Fruit fly (Drosophila melanogaster) whole organism, embryonic: ENCODE measurements around the gene Taf2.

ENCODE experiments used
- CG10147 ChIP-seq: fragments of 200-800 bp; sonication (Bioruptor generic); optimal IDR thresholded peaks from 2 replicates; lab custom pipeline; 2019; ENCODE audit warnings: missing biosample characterization, mild to moderate bottlenecking, missing genetic modification characterization, moderate library complexity
- CG10267 ChIP-seq: fragments of 200-800 bp; sonication (Bioruptor generic); optimal IDR thresholded peaks from 2 replicates; lab custom pipeline; 2018; ENCODE audit warnings: missing biosample characterization, mild to moderate bottlenecking, missing genetic modification characterization, moderate library complexity
- CG10654 ChIP-seq: fragments of 200-800 bp; sonication (Bioruptor generic); optimal IDR thresholded peaks from 2 replicates; lab custom pipeline; 2016; ENCODE audit warnings: missing biosample characterization, missing genetic modification characterization
- CG11695 ChIP-seq: fragments of 200-800 bp; sonication (Bioruptor generic); IDR thresholded peaks from 3 replicates; pipeline ENCODE4 v1.3.6; 2022; ENCODE audit warnings: missing biosample characterization, missing genetic modification characterization
- CG1233 ChIP-seq: fragments of 200-800 bp; sonication (Bioruptor generic); optimal IDR thresholded peaks from 4 replicates; lab custom pipeline; 2018; ENCODE audit warnings: missing biosample characterization, mild to moderate bottlenecking, missing genetic modification characterization
- CG13287 ChIP-seq: fragments of 200-800 bp; sonication (Bioruptor generic); IDR thresholded peaks from 2 replicates; pipeline ENCODE4 v1.3.6; 2022; ENCODE audit warnings: missing biosample characterization, missing genetic modification characterization; ENCODE audit not compliant: partially characterized antibody
- CG13296 ChIP-seq: fragments of 200-800 bp; sonication (Bioruptor generic); optimal IDR thresholded peaks from 3 replicates; lab custom pipeline; 2018; ENCODE audit warnings: missing biosample characterization, mild to moderate bottlenecking, missing genetic modification characterization
- CG15696 ChIP-seq: fragments of 200-800 bp; sonication (Bioruptor generic); optimal IDR thresholded peaks from 2 replicates; lab custom pipeline; 2019; ENCODE audit warnings: missing biosample characterization, mild to moderate bottlenecking, missing genetic modification characterization, moderate library complexity
- CG16815 ChIP-seq: fragments of 200-800 bp; sonication (Bioruptor generic); optimal IDR thresholded peaks from 3 replicates; lab custom pipeline; 2017; ENCODE audit warnings: missing biosample characterization, mild to moderate bottlenecking, missing genetic modification characterization
- CG17186 ChIP-seq: fragments of 200-800 bp; sonication (Bioruptor generic); optimal IDR thresholded peaks from 3 replicates; lab custom pipeline; 2017; ENCODE audit warnings: missing biosample characterization, missing genetic modification reagents, missing genetic modification characterization
- CG18619 ChIP-seq: fragments of 200-800 bp; sonication (Bioruptor generic); optimal IDR thresholded peaks from 3 replicates; lab custom pipeline; 2017; ENCODE audit warnings: missing biosample characterization, mild to moderate bottlenecking, missing genetic modification characterization
- CG2199 ChIP-seq: fragments of 200-800 bp; sonication (Bioruptor generic); IDR thresholded peaks from 3 replicates; pipeline ENCODE4 v1.3.6; 2022; ENCODE audit warnings: missing biosample characterization, missing genetic modification characterization
- CG2202 ChIP-seq: fragments of 200-800 bp; sonication (Bioruptor generic); optimal IDR thresholded peaks from 2 replicates; lab custom pipeline; 2018; ENCODE audit warnings: missing biosample characterization, mild to moderate bottlenecking, missing genetic modification characterization
- CG2875 ChIP-seq: fragments of 200-800 bp; sonication (Bioruptor generic); optimal IDR thresholded peaks from 2 replicates; lab custom pipeline; 2017; ENCODE audit warnings: missing biosample characterization, mild to moderate bottlenecking, missing genetic modification characterization, missing genetic modification reagents
- CG42726 ChIP-seq: fragments of 200-800 bp; sonication (Bioruptor generic); IDR thresholded peaks from 2 replicates; pipeline ENCODE4 v1.3.6; 2022; ENCODE audit warnings: missing biosample characterization, missing genetic modification characterization; ENCODE audit not compliant: partially characterized antibody
- CG4282 ChIP-seq: fragments of 200-800 bp; sonication (Bioruptor generic); optimal IDR thresholded peaks from 2 replicates; lab custom pipeline; 2016; ENCODE audit warnings: missing biosample characterization, missing genetic modification characterization
- CG4617 ChIP-seq: fragments of 200-800 bp; sonication (Bioruptor generic); optimal IDR thresholded peaks from 3 replicates; lab custom pipeline; 2016; ENCODE audit warnings: missing biosample characterization, missing genetic modification characterization, borderline replicate concordance
- CG6689 ChIP-seq: fragments of 200-800 bp; sonication (Bioruptor generic); IDR thresholded peaks from 2 replicates; pipeline ENCODE4 v1.3.6; 2022; ENCODE audit warnings: missing biosample characterization, missing genetic modification characterization
- CG7372 ChIP-seq: fragments of 200-800 bp; sonication (Bioruptor generic); IDR thresholded peaks from 2 replicates; pipeline ENCODE4 v1.3.6; 2022; ENCODE audit warnings: missing biosample characterization, missing genetic modification characterization
- CG8944 ChIP-seq: fragments of 200-800 bp; sonication (Bioruptor generic); optimal IDR thresholded peaks from 3 replicates; lab custom pipeline; 2016; ENCODE audit warnings: missing biosample characterization, missing genetic modification characterization
- CrebB ChIP-seq: fragments of 200-800 bp; sonication (Bioruptor generic); optimal IDR thresholded peaks from 3 replicates; lab custom pipeline; 2018; ENCODE audit warnings: missing biosample characterization, mild to moderate bottlenecking, missing genetic modification characterization
- Dek ChIP-seq: fragments of 200-800 bp; sonication (Bioruptor generic); optimal IDR thresholded peaks from 3 replicates; lab custom pipeline; 2019; ENCODE audit warnings: missing biosample characterization, mild to moderate bottlenecking, missing genetic modification characterization, moderate library complexity
- Doc2 ChIP-seq: fragments of 200-800 bp; sonication (Bioruptor generic); IDR thresholded peaks from 2 replicates; pipeline ENCODE4 v1.3.6; 2022; ENCODE audit warnings: missing biosample characterization, missing genetic modification characterization
- Drgx ChIP-seq: fragments of 200-800 bp; sonication (Bioruptor generic); IDR thresholded peaks from 2 replicates; pipeline ENCODE4 v1.3.6; 2022; ENCODE audit warnings: missing biosample characterization, missing genetic modification characterization
- Hmx ChIP-seq: fragments of 200-800 bp; sonication (Bioruptor generic); optimal IDR thresholded peaks from 2 replicates; lab custom pipeline; 2016; ENCODE audit warnings: missing biosample characterization, missing genetic modification characterization
- Hr78 ChIP-seq, 2 experiments: fragments of 200-800 bp in 1 of 2; fragments of >200 bp in 1 of 2; sonication (Bioruptor generic) in 1 of 2; optimal IDR thresholded peaks; 2 replicates each; lab custom pipeline; 2017 to 2019; ENCODE audit warnings: missing biosample characterization in 2 of 2, missing genetic modification characterization in 2 of 2, mild to moderate bottlenecking in 1 of 2, moderate library complexity in 1 of 2
- Kr ChIP-seq: fragments of 200-800 bp; sonication (Bioruptor generic); optimal IDR thresholded peaks from 2 replicates; lab custom pipeline; 2017; ENCODE audit warnings: missing biosample characterization, mild to moderate bottlenecking, missing genetic modification characterization
- Mrtf ChIP-seq: fragments of 200-800 bp; sonication (Bioruptor generic); IDR thresholded peaks from 3 replicates; pipeline ENCODE4 v1.3.6; 2022; ENCODE audit warnings: missing biosample characterization, missing genetic modification characterization
- Optix ChIP-seq: fragments of 200-800 bp; sonication (Bioruptor generic); IDR thresholded peaks from 3 replicates; pipeline ENCODE4 v1.3.6; 2022; ENCODE audit warnings: missing biosample characterization, missing genetic modification characterization
- Ptx1 ChIP-seq: fragments of 200-800 bp; sonication (Bioruptor generic); IDR thresholded peaks from 2 replicates; pipeline ENCODE4 v1.3.6; 2022; ENCODE audit warnings: missing biosample characterization, missing genetic modification characterization
- Taf1 ChIP-seq: fragments of 200-800 bp; sonication (Bioruptor generic); IDR thresholded peaks from 2 replicates; pipeline ENCODE4 v1.3.6; 2022; ENCODE audit warnings: missing biosample characterization, missing genetic modification characterization
- ase ChIP-seq: fragments of 200-800 bp; sonication (Bioruptor generic); IDR thresholded peaks from 3 replicates; pipeline ENCODE4 v1.3.6; 2022; ENCODE audit warnings: missing biosample characterization, missing genetic modification characterization
- chinmo ChIP-seq: fragments of 200-800 bp; sonication (Bioruptor generic); IDR thresholded peaks from 4 replicates; pipeline ENCODE4 v1.3.6; 2022; ENCODE audit warnings: missing biosample characterization, missing genetic modification characterization; ENCODE audit not compliant: partially characterized antibody
- chm ChIP-seq: fragments of 200-800 bp; sonication (Bioruptor generic); IDR thresholded peaks from 2 replicates; pipeline ENCODE4 v1.3.6; 2022; ENCODE audit warnings: missing biosample characterization, missing genetic modification characterization
- ci ChIP-seq: fragments of 200-800 bp; sonication (Bioruptor generic); IDR thresholded peaks from 3 replicates; pipeline ENCODE4 v1.3.6; 2022; ENCODE audit warnings: missing biosample characterization, missing genetic modification characterization
- croc ChIP-seq: fragments of 200-800 bp; sonication (Bioruptor generic); conservative IDR thresholded peaks from 3 replicates; pipeline ENCODE4 v1.3.6; 2022; ENCODE audit warnings: missing biosample characterization, missing genetic modification characterization
- dm ChIP-seq: fragments of 200-800 bp; sonication (Bioruptor generic); optimal IDR thresholded peaks from 3 replicates; lab custom pipeline; 2016; ENCODE audit warnings: missing biosample characterization, missing genetic modification characterization
- gro ChIP-seq: fragments of 200-800 bp; sonication (Bioruptor generic); optimal IDR thresholded peaks from 2 replicates; lab custom pipeline; 2016; ENCODE audit warnings: missing biosample characterization, missing genetic modification characterization
- hbn ChIP-seq: fragments of 200-800 bp; sonication (Bioruptor generic); IDR thresholded peaks from 2 replicates; pipeline ENCODE4 v1.3.6; 2022; ENCODE audit warnings: missing biosample characterization, missing genetic modification characterization; ENCODE audit not compliant: partially characterized antibody
- lbe ChIP-seq: fragments of 200-800 bp; sonication (Bioruptor generic); optimal IDR thresholded peaks from 2 replicates; lab custom pipeline; 2016; ENCODE audit warnings: missing biosample characterization, mild to moderate bottlenecking, missing genetic modification characterization
- lmd ChIP-seq: fragments of 200-800 bp; sonication (Bioruptor generic); IDR thresholded peaks from 2 replicates; pipeline ENCODE4 v1.3.6; 2022; ENCODE audit warnings: missing biosample characterization, missing genetic modification characterization
- otp ChIP-seq: fragments of 200-800 bp; sonication (Bioruptor generic); IDR thresholded peaks from 3 replicates; pipeline ENCODE4, ENCODE4 v1.3.6; 2022; ENCODE audit warnings: missing biosample characterization, missing genetic modification characterization
- so ChIP-seq: fragments of 200-800 bp; sonication (Bioruptor generic); IDR thresholded peaks from 3 replicates; pipeline ENCODE4 v1.3.6; 2022; ENCODE audit warnings: missing biosample characterization, missing genetic modification characterization
- ssp ChIP-seq: fragments of 200-800 bp; sonication (Bioruptor generic); IDR thresholded peaks from 2 replicates; pipeline ENCODE4 v1.3.6; 2022; ENCODE audit warnings: missing biosample characterization, missing genetic modification characterization
- tio ChIP-seq: fragments of 200-800 bp; sonication (Bioruptor generic); optimal IDR thresholded peaks from 2 replicates; lab custom pipeline; 2017; ENCODE audit warnings: missing biosample characterization, missing genetic modification characterization, inconsistent platforms
- tup ChIP-seq: fragments of 200-800 bp; sonication (Bioruptor generic); optimal IDR thresholded peaks from 2 replicates; lab custom pipeline; 2016; ENCODE audit warnings: missing biosample characterization, mild to moderate bottlenecking, missing genetic modification characterization, moderate library complexity
- yki ChIP-seq: fragments of >200 bp; optimal IDR thresholded peaks from 3 replicates; lab custom pipeline; 2018
- z ChIP-seq: fragments of 200-800 bp; sonication (Bioruptor generic); IDR thresholded peaks from 3 replicates; pipeline ENCODE4 v1.3.6; 2022; ENCODE audit warnings: missing biosample characterization, missing genetic modification characterization

The Taf2 gene

DNA sequence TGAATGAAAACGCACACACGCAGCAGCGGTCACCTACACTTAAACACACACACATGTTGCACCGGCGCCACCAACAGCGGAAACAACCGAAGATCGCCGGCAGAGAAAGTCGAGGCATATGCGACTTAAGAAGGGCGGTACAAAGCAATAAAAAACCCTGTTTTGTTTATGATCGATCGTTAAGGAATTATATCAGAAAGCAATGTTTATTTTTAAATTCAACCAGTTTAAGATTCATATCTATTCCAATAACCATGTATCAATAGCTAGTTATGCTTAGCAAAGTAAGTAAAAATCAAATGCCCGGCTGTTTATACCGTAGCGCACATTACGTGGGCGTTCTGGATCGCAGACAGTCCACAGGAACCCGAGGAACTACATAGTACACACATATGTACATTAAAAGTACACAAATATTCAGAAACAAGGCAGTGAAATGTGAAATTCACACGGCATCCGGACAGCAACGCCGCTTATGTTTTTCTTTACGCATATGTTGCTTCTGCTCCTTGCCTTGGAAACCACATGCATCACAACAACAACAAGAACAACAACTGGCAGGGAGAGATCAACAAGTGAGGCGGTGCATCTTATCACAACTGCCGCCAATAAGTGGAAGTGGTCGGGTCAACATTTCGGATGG lies 32.6 kb downstream of the Taf2 start (continued):
- TF ChIP-seq CG2875 (GFP tag; lab: Kevin White, UChicago), result peak; percentile 97
- peak; percentile 92 for TF ChIP-seq CG13296 (GFP tag; lab: Kevin White, UChicago)
- TF ChIP-seq gro (GFP tag; lab: Kevin White, UChicago), result peak; percentile 93
- TF ChIP-seq Dek, result peak; percentile 92
- peak; percentile 96 for TF ChIP-seq tio (GFP tag; lab: Kevin White, UChicago)
- TF ChIP-seq Drgx (GFP tag; lab: Robert Waterston, UW), result peak; percentile 97
- TF ChIP-seq CG2199 (GFP tag; lab: Robert Waterston, UW), result peak; percentile 99
- peak; percentile 92 for TF ChIP-seq CG18619 (GFP tag; lab: Kevin White, UChicago)
- TF ChIP-seq CG13287 (GFP tag; lab: Robert Waterston, UW), result no peak
- peak; percentile 58 for TF ChIP-seq yki (lab: Kevin White, UChicago)
- TF ChIP-seq Taf1 (GFP tag; lab: Robert Waterston, UW), result peak; percentile 73
- peak; percentile 98 for TF ChIP-seq CG6689 (GFP tag; lab: Robert Waterston, UW)
- peak; percentile 93 for TF ChIP-seq dm (GFP tag; lab: Kevin White, UChicago)
- peak; percentile 99 for TF ChIP-seq CG15696 (tag; lab: Kevin White, UChicago)
- TF ChIP-seq chm (GFP tag; lab: Robert Waterston, UW), result peak; percentile 99
- TF ChIP-seq hbn (GFP tag; lab: Robert Waterston, UW), result no peak
- TF ChIP-seq Doc2 (GFP tag; lab: Robert Waterston, UW), result peak; percentile 84
- TF ChIP-seq CG11695 (GFP tag; lab: Robert Waterston, UW), result peak; percentile 95
- peak; percentile 97 for TF ChIP-seq CG2202 (tag; lab: Kevin White, UChicago)
- TF ChIP-seq CG17186 (GFP tag; lab: Kevin White, UChicago), result peak; percentile 96
- peak; percentile 97 for TF ChIP-seq CG8944 (GFP tag; lab: Kevin White, UChicago)
- TF ChIP-seq otp (GFP tag; lab: Robert Waterston, UW), result peak; percentile 98
- peak; percentile 94 for TF ChIP-seq CG10147
- TF ChIP-seq Optix (GFP tag; lab: Robert Waterston, UW), result peak; percentile 98
- peak; percentile 98 for TF ChIP-seq CG16815 (GFP tag; lab: Kevin White, UChicago)
- peak; percentile 95 for TF ChIP-seq CG10267
- TF ChIP-seq CG7372 (GFP tag; lab: Robert Waterston, UW), result peak; percentile 94
- TF ChIP-seq Mrtf (GFP tag; lab: Robert Waterston, UW), result peak; percentile 96
- TF ChIP-seq ssp (GFP tag; lab: Robert Waterston, UW), result peak; percentile 89
- peak; percentile 81 for TF ChIP-seq Hmx
- peak; percentile 99 for TF ChIP-seq croc
- TF ChIP-seq Hr78 (GFP tag; optimal IDR thresholded peaks at IDR 0.05; lab: Kevin White, UChicago), result peak in 1 of 2 experiments; percentile 93
- peak; percentile 99 for TF ChIP-seq ci (GFP tag; lab: Robert Waterston, UW)
- 0 out of 4 replicates have a peak, but pooled peaks have one; percentile 48 for TF ChIP-seq chinmo (GFP tag; lab: Robert Waterston, UW)
- peak; percentile 81; the same call in 2 of the 3 replicates for TF ChIP-seq z (GFP tag; lab: Robert Waterston, UW)
- TF ChIP-seq tup (GFP tag; lab: Kevin White, UChicago), result peak; percentile 91
- TF ChIP-seq CG4282 (GFP tag; lab: Kevin White, UChicago), result peak; percentile 81
- peak; percentile 98 for TF ChIP-seq CG10654 (GFP tag; lab: Kevin White, UChicago)
- peak; percentile 94 for TF ChIP-seq CG1233
- TF ChIP-seq CrebB (tag; lab: Kevin White, UChicago), result peak; percentile 91
- no peak for TF ChIP-seq CG42726
- peak; percentile 97 for TF ChIP-seq Ptx1 (GFP tag; lab: Robert Waterston, UW)
- peak; percentile 79 for TF ChIP-seq CG4617 (GFP tag; lab: Kevin White, UChicago)
- TF ChIP-seq so, result peak; percentile 97
- peak; percentile 81 for TF ChIP-seq lbe (GFP tag; lab: Kevin White, UChicago)
- peak; percentile 77 for TF ChIP-seq Kr (GFP tag; lab: Kevin White, UChicago)
- TF ChIP-seq lmd, result peak; percentile 97
- TF ChIP-seq ase, result peak; percentile 97
